Fruit fly (Drosophila melanogaster) whole organism, adult: ENCODE results near the gene CG14194.

ENCODE experiments used
- CG12768 ChIP-seq: fragments of 200-800 bp; sonication (Bioruptor generic); optimal IDR thresholded peaks from 2 replicates; lab custom pipeline; 2017; ENCODE audit warnings: missing biosample characterization, missing genetic modification characterization, mild to moderate bottlenecking, moderate library complexity, missing genetic modification reagents
- CG14711 ChIP-seq: fragments of 200-800 bp; sonication (Bioruptor generic); optimal IDR thresholded peaks from 2 replicates; lab custom pipeline; 2018; ENCODE audit warnings: missing biosample characterization, mild to moderate bottlenecking, missing genetic modification characterization, moderate library complexity
- CG1620 ChIP-seq: fragments of 200-800 bp; sonication (Bioruptor generic); optimal IDR thresholded peaks from 2 replicates; lab custom pipeline; 2016; ENCODE audit warnings: missing biosample characterization, missing genetic modification characterization
- CG33017 ChIP-seq: fragments of 200-800 bp; sonication (Bioruptor generic); optimal IDR thresholded peaks from 2 replicates; lab custom pipeline; 2018; ENCODE audit warnings: missing biosample characterization, mild to moderate bottlenecking, missing genetic modification characterization, moderate library complexity
- CG5204 ChIP-seq: fragments of 200-800 bp; sonication (Bioruptor generic); optimal IDR thresholded peaks from 2 replicates; lab custom pipeline; 2016; ENCODE audit warnings: missing biosample characterization, missing genetic modification characterization
- CG7045 ChIP-seq: fragments of 200-800 bp; sonication (Bioruptor generic); optimal IDR thresholded peaks from 2 replicates; lab custom pipeline; 2017; ENCODE audit warnings: missing biosample characterization, mild to moderate bottlenecking, missing genetic modification characterization
- CG7101 ChIP-seq: fragments of 200-800 bp; sonication (Bioruptor generic); optimal IDR thresholded peaks from 2 replicates; lab custom pipeline; 2018; ENCODE audit warnings: missing biosample characterization, mild to moderate bottlenecking, missing genetic modification characterization, moderate library complexity
- Hr96 ChIP-seq: fragments of 200-800 bp; sonication (Bioruptor generic); optimal IDR thresholded peaks from 2 replicates; lab custom pipeline; 2016; ENCODE audit warnings: missing biosample characterization, missing genetic modification characterization
- bab1 ChIP-seq: fragments of 200-800 bp; sonication (Bioruptor generic); optimal IDR thresholded peaks from 3 replicates; lab custom pipeline; 2019; ENCODE audit warnings: missing biosample characterization, mild to moderate bottlenecking, missing genetic modification characterization, moderate library complexity
- cic ChIP-seq: fragments of 200-800 bp; sonication (Bioruptor generic); optimal IDR thresholded peaks from 2 replicates; lab custom pipeline; 2017; ENCODE audit warnings: missing biosample characterization, mild to moderate bottlenecking, missing genetic modification characterization, moderate library complexity
- tj ChIP-seq: fragments of 200-800 bp; sonication (Bioruptor generic); optimal IDR thresholded peaks from 3 replicates; lab custom pipeline; 2017; ENCODE audit warnings: missing biosample characterization, mild to moderate bottlenecking, missing genetic modification characterization, moderate library complexity

DNA sequence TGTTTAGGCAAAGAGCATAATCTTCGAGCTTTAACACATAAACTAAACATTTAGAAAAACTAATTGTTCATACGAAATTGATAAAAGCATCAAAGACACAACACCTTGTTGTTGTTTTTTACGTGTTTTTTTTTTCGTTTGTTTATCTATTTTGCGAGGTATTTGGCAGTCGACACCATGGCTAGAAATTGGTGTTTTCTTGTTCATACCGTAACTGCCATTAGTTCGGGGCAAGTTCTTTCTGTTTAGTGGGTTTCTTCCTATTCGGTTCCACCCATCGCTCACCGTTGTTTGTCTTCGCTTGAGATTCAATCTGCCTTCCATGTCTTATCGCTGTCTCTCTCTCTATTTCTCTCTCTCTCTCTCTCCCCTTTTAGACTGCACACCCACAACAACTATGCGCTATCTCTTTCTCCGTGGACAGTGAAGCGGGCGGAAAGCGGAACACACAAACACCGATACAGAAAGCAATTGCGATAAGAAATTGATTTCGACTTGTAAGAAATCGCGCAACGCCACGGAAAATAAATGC lies 46.9 kb upstream of the CG14194 start:
- TF ChIP-seq CG12768 (GFP tag; lab: Kevin White, UChicago) (no peak), tj (no peak), Hr96 (no peak), CG7045 (GFP tag; lab: Kevin White, UChicago) (no peak), cic (GFP tag; lab: Kevin White, UChicago) (peak; percentile 25), bab1 (GFP tag; lab: Kevin White, UChicago) (peak; percentile 5), CG1620 (GFP tag; lab: Kevin White, UChicago) (no peak), CG5204 (GFP tag; lab: Kevin White, UChicago) (no peak), CG14711 (tag; lab: Kevin White, UChicago) (peak; percentile 16), CG7101 (tag; lab: Kevin White, UChicago) (no peak), CG33017 (no peak)
